Fruit fly (Drosophila melanogaster) whole organism, wandering third instar larva: ENCODE results near the gene HP5.

Experiments
- CG32264 ChIP-seq: fragments of 200-800 bp; sonication (Bioruptor generic); optimal IDR thresholded peaks from 2 replicates; lab custom pipeline; 2016; ENCODE audit warnings: missing biosample characterization, missing genetic modification characterization
- CrebA ChIP-seq: fragments of 200-800 bp; sonication (Bioruptor generic); optimal IDR thresholded peaks from 2 replicates; lab custom pipeline; 2016; ENCODE audit warnings: missing biosample characterization, mild to moderate bottlenecking, missing genetic modification characterization, borderline replicate concordance
- Dfd ChIP-seq: fragments of >200 bp; optimal IDR thresholded peaks from 2 replicates; lab custom pipeline; 2017; ENCODE audit warnings: missing biosample characterization, missing genetic modification characterization
- Dif ChIP-seq: fragments of 200-275, 200-300 bp; sonication (Bioruptor generic); optimal IDR thresholded peaks from 2 replicates; lab custom pipeline; 2018; ENCODE audit warnings: missing biosample characterization, missing genetic modification characterization; ENCODE audit not compliant: partially characterized antibody
- HLH106 ChIP-seq: fragments of 200-800 bp; optimal IDR thresholded peaks from 3 replicates; lab custom pipeline; 2019; ENCODE audit warnings: missing biosample characterization, mild to moderate bottlenecking, missing genetic modification characterization, moderate library complexity
- Myc ChIP-seq: fragments of >200 bp; optimal IDR thresholded peaks from 2 replicates; lab custom pipeline; 2017
- Rel ChIP-seq, 2 experiments: fragments of 200-800 bp; sonication (Bioruptor generic) in 1 of 2; optimal IDR thresholded peaks; 2 replicates in 1 of 2; 3 replicates in 1 of 2; lab custom pipeline; 2016 to 2019; ENCODE audit warnings: mild to moderate bottlenecking in 2 of 2, missing biosample characterization in 2 of 2, missing genetic modification characterization in 2 of 2, moderate library complexity in 1 of 2
- dmrt93B ChIP-seq: fragments of 200-800 bp; sonication (Bioruptor generic); optimal IDR thresholded peaks from 2 replicates; lab custom pipeline; 2018; ENCODE audit warnings: missing biosample characterization, mild to moderate bottlenecking, missing genetic modification characterization
- ey ChIP-seq: fragments of 200-800 bp; sonication (Bioruptor generic); optimal IDR thresholded peaks from 2 replicates; lab custom pipeline; 2016; ENCODE audit warnings: missing biosample characterization, missing genetic modification characterization
- foxo ChIP-seq, 2 experiments: fragments of 200-800 bp; sonication (Bioruptor generic); optimal IDR thresholded peaks; 2 replicates in 1 of 2; 3 replicates in 1 of 2; lab custom pipeline; 2016 to 2017; ENCODE audit warnings: missing biosample characterization in 2 of 2, missing genetic modification characterization in 2 of 2
- h ChIP-seq: fragments of 200-800 bp; sonication (Bioruptor generic); optimal IDR thresholded peaks from 3 replicates; lab custom pipeline; 2016; ENCODE audit warnings: missing biosample characterization, mild to moderate bottlenecking, missing genetic modification characterization
- lola ChIP-seq: fragments of >200 bp; optimal IDR thresholded peaks from 2 replicates; lab custom pipeline; 2017; ENCODE audit warnings: missing biosample characterization, missing genetic modification characterization
- pan ChIP-seq: fragments of >200 bp; optimal IDR thresholded peaks from 2 replicates; lab custom pipeline; 2017
- usp ChIP-seq: fragments of >200 bp; optimal IDR thresholded peaks from 2 replicates; lab custom pipeline; 2017; ENCODE audit warnings: missing biosample characterization, missing genetic modification characterization

dm6 chrX:11492205-11492604, 37.6 kb downstream of the HP5 start:
- TF ChIP-seq Myc (lab: Kevin White, UChicago) = no peak
- no peak for TF ChIP-seq CG32264
- TF ChIP-seq Dif (GFP tag; lab: Kevin White, UChicago) = no peak
- no peak for TF ChIP-seq ey (GFP tag; lab: Kevin White, UChicago)
- TF ChIP-seq Dfd (GFP tag; lab: Kevin White, UChicago) = no peak
- TF ChIP-seq lola (GFP tag; lab: Kevin White, UChicago) = no peak
- no peak for TF ChIP-seq pan
- TF ChIP-seq usp (GFP tag; lab: Kevin White, UChicago) = no peak
- no peak for TF ChIP-seq dmrt93B (GFP tag; lab: Kevin White, UChicago)
- no peak for TF ChIP-seq Rel (GFP tag; optimal IDR thresholded peaks at IDR 0.05; lab: Kevin White, UChicago)
- no peak for TF ChIP-seq Rel (tag; optimal IDR thresholded peaks at IDR 0.05; lab: Kevin White, UChicago)
- TF ChIP-seq foxo (GFP tag; optimal IDR thresholded peaks at IDR 0.05; lab: Kevin White, UChicago) = no peak
- no peak for TF ChIP-seq HLH106 (tag; lab: Kevin White, UChicago)
- TF ChIP-seq h (GFP tag; lab: Kevin White, UChicago) = no peak
- no peak for TF ChIP-seq CrebA
